Worm (Caenorhabditis elegans): Measurements from ENCODE around the gene gba-3.

DNA sequence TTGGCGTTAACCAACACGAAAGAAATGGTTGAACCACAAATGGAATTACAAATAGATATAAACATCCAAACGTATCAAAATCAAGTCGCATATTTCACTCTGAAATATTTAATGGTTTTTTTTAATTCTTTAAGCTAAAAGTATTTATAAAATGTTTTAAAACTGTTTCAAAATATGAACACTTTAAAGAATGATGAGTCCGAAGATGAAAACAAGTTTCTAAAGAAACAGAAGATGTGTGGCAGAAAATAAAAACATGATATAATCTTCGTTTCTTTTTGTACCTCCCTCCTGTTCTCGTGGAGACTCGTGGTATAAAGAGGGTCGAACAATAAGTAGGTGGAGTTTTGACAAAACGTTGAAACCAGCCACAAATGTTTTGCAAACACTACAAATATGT, 41.8 kb upstream of the gba-3 start, which contains the start of gene lact-6:
- TF ChIP-seq flt-1 (GFP tag; IDR thresholded peaks at IDR 0.05) (no peak), ztf-23 (GFP tag; IDR thresholded peaks at IDR 0.05) (no peak)

Data from whole organism, midembryonic.